Worm (Caenorhabditis elegans) whole organism, L3 larva: Measurements from ENCODE around the gene B0280.9.

Experiments
- ceh-82 ChIP-seq: fragments of 150-350 bp; optimal IDR thresholded peaks from 2 replicates; lab custom pipeline; 2014; ENCODE audit warnings: missing biosample characterization, missing genetic modification characterization
- eor-1 ChIP-seq, 2 experiments: fragments of 150-350 bp; optimal IDR thresholded peaks; 2 replicates each; lab custom pipeline; 2014 to 2018; ENCODE audit warnings: missing biosample characterization in 2 of 2, missing genetic modification characterization in 2 of 2
- fkh-10 ChIP-seq: sonication (generic microtip); optimal IDR thresholded peaks from 2 replicates; lab custom pipeline; 2017; ENCODE audit warnings: missing biosample characterization, missing genetic modification reagents, missing genetic modification characterization
- lin-15B ChIP-seq: fragments of 150-350 bp; optimal IDR thresholded peaks from 2 replicates; lab custom pipeline; 2014; ENCODE audit warnings: missing biosample characterization, missing genetic modification characterization
- nhr-23 ChIP-seq: fragments of 150-350 bp; optimal IDR thresholded peaks from 2 replicates; lab custom pipeline; 2014; ENCODE audit warnings: missing biosample characterization, missing genetic modification reagents, missing genetic modification characterization
- nhr-237 ChIP-seq: fragments of 150-350 bp; optimal IDR thresholded peaks from 2 replicates; lab custom pipeline; 2014; ENCODE audit warnings: missing biosample characterization, missing genetic modification characterization
- nhr-76 ChIP-seq: fragments of 150-350 bp; sonication (generic microtip); optimal IDR thresholded peaks from 5 replicates; lab custom pipeline; 2014; ENCODE audit warnings: missing biosample characterization, missing genetic modification characterization
- snpc-4 ChIP-seq: fragments of 150-350 bp; optimal IDR thresholded peaks from 2 replicates; lab custom pipeline; 2014; ENCODE audit warnings: missing biosample characterization, missing genetic modification characterization
- unc-62 ChIP-seq: fragments of 150-350 bp; sonication (generic microtip); optimal IDR thresholded peaks from 4 replicates; lab custom pipeline; 2014; ENCODE audit warnings: missing biosample characterization, missing genetic modification reagents, missing genetic modification characterization

- TF ChIP-seq eor-1 (tag; optimal IDR thresholded peaks at IDR 0.05; lab: Kevin White, UChicago) (no peak), ceh-82 (tag; lab: Kevin White, UChicago) (no peak), nhr-237 (no peak), lin-15B (tag; lab: Kevin White, UChicago) (no peak), snpc-4 (no peak), fkh-10 (no peak), nhr-23 (tag; lab: Kevin White, UChicago) (no peak), unc-62 (GFP tag; lab: Kevin White, UChicago) (no peak), nhr-76 (tag; lab: Kevin White, UChicago) (no peak)
Observed at ce11 chrIII:7087180-7087579, 35.5 kb downstream of the B0280.9 start.
